Worm (Caenorhabditis elegans): Measurements from ENCODE around the gene nhr-273.

DNA sequence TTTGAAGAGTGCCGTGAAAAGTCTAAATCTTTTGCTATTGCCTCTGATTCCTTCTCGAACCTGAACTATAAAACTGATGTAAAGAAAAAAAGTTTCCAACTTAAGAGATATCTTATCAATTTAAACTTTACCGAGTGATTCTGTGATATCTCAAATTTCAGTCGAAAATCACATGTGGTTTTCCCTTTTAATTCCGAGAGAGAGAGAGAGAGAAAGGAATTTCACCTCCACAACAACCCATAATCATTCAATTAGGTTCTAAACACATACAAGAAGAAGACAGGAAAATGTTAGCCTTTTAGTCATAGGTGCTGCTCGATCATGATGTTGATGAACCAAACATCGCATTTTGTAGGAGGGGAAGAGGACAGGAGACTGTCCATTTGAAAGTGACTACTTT is 44.0 kb upstream of the nhr-273 start:
- TF ChIP-seq lin-39 (tag; optimal IDR thresholded peaks at IDR 0.05) (no peak), unc-62 (GFP tag; optimal IDR thresholded peaks at IDR 0.05) (no peak), ztf-4 (tag; optimal IDR thresholded peaks at IDR 0.05) (no peak), ama-1 (optimal IDR thresholded peaks at IDR 0.05) (no peak), elt-1 (tag; optimal IDR thresholded peaks at IDR 0.05) (no peak), nhr-77 (tag; optimal IDR thresholded peaks at IDR 0.05) (no peak), F13H6.1 (tag; optimal IDR thresholded peaks at IDR 0.05) (no peak), nhr-12 (tag; optimal IDR thresholded peaks at IDR 0.05) (no peak), mdl-1 (tag; optimal IDR thresholded peaks at IDR 0.05) (no peak), unc-39 (tag; optimal IDR thresholded peaks at IDR 0.05) (no peak), elt-3 (tag; optimal IDR thresholded peaks at IDR 0.05) (no peak)

All from whole organism, L2 larva.